Worm (Caenorhabditis elegans): ENCODE results near the gene cha-1.

The cha-1 gene

DNA sequence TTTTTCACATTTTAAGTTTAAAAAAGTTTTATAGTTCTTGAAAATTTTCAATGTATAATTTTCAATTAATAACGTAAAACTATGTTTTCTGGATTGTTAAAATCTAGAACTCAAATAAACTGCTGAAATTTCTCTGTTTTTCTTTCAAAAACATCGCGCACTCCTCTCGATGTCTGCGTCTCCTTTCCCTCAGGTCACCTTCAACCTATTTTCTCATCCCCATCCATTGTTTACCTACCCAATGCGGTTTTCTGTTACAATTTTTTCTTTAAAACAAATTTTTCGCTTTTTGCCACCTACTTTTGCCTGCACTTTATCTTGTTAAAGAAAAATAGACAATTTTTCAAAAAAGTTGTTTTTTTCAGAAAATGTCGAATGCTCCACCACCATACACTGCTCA is 8.8 kb upstream of the cha-1 start, which contains the start of gene ZC416.2:
Gene ZC416.2, plus strand, starts transcription at position 366 of the 400 bp plus-strand sequence.
- TF ChIP-seq elt-3 (tag; optimal IDR thresholded peaks at IDR 0.05) (no peak), unc-62 (GFP tag; optimal IDR thresholded peaks at IDR 0.05) (no peak), hlh-1 (tag; optimal IDR thresholded peaks at IDR 0.05) (no peak), lsy-2 (tag; optimal IDR thresholded peaks at IDR 0.05) (no peak), lin-32 (GFP tag; optimal IDR thresholded peaks at IDR 0.05) (no peak), nhr-76 (tag; optimal IDR thresholded peaks at IDR 0.05) (no peak), mls-2 (tag; optimal IDR thresholded peaks at IDR 0.05) (no peak), nhr-12 (tag; optimal IDR thresholded peaks at IDR 0.05) (no peak), bed-3 (GFP tag; optimal IDR thresholded peaks at IDR 0.05) (no peak), pha-4 (tag; optimal IDR thresholded peaks at IDR 0.05) (no peak), snpc-4 (tag; optimal IDR thresholded peaks at IDR 0.05) (no peak), tbx-8 (GFP tag; optimal IDR thresholded peaks at IDR 0.05) (no peak), nhr-2 (tag; optimal IDR thresholded peaks at IDR 0.05) (no peak)

DNA sequence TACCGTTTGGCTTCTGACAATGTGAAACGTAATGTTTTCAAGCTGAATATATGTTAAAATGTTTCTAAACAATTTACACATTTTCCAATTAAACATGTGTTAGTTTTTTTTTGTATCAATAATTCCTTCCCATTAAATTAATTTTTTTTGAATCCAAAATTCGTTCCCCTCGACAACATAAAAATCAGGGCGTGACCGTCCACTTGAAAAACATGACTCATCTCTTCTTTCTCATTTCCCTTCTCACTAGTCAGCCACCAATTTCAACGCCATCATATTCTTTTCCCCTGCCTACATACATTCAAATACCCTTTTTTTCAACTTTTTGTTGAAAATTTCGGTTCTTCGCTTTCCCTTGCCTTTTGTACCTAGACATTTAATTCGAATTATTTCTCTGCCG is 8.0 kb upstream of the cha-1 start:
- TF ChIP-seq mls-2 (tag; optimal IDR thresholded peaks at IDR 0.05) (no peak), sptf-1 (tag; optimal IDR thresholded peaks at IDR 0.05) (no peak), snpc-4 (tag; optimal IDR thresholded peaks at IDR 0.05) (no peak), cnd-1 (tag; optimal IDR thresholded peaks at IDR 0.05) (no peak)

DNA sequence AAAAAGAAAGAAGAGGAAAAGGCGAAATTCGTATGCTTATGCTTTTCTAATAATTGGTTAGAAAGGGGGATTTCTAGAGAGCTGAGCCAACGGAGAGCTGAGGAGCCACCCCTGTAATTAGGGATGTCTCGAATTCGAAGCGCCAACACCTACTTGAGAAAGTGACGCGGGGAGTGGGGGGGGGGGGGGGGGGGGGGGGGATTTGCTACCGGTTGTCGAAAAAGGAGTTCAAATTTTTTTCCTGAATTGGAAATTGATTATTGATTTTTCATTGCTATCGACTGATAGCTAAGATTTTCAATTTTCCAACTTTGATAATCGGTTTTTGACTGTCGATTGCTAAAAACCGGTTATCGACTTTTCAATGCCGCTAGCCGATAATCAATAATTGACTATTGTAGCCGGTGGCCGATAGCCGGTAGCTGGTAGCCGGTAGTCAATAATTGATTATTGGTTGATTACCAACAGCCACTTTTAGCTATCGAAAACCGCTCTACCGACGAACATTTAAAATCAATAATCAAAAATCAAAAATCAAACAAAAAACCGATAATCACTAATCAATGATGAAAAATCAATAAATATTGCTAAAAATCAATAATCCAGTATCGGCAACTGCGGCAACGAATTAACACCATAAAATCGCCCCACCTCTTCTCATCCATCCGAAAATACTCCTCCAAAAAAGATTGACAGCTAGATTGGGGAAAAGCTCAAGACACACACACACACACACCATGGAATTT is 4.6 kb upstream of the cha-1 start:
- TF ChIP-seq nhr-2 (tag; optimal IDR thresholded peaks at IDR 0.05) (no peak), tbx-8 (GFP tag; optimal IDR thresholded peaks at IDR 0.05) (no peak)

DNA sequence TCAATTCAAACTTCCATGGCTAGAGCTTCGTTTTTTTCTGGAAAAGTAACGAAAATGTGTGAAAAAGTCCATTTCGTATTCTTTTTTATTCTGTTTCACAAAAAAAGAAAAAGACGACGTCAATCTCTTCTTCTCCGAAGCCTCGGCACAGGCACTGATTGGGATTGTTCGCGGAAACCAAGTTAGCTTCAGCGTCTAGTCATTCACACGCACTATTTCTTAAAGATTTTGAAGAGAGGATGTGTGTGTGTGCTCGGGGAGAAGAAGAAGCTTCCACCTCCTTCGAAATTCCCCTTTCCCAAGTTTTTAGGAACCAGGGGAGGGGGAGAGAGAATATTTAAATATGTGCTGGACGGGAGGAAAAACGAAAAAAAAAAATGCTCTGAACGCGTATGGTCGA is 1.9 kb upstream of the cha-1 start:
- no peak for TF ChIP-seq ceh-39 (tag; optimal IDR thresholded peaks at IDR 0.05)
- peak; percentile 93 for TF ChIP-seq ces-1 (GFP tag; optimal IDR thresholded peaks at IDR 0.05)

DNA sequence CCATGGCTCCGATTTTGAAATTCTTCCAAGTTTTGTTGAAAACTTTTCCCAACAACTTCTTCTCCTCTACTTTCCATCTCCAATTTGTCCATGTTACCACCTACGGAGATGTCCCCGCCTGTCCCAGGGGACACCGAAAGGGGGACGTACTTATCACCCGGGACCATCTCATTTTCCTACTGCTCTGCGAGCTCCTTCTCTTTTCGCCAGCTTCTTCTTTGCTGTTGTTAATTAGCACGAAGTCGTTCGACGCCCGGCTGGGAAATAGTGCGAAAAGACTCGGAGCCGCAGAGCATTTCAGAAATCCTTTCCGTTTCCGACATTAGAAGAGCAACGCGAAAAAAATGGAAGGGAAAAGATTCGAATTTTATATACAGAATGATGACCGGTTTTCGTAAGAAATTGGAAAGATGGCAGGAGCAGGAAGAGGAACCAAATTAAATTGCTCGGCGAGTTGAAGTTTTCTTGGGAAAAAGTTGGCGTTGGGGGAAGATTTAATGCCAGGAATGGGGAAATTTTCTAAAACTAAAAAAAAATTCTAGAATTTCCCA is 2.6 kb downstream of the cha-1 start:
- no peak for TF ChIP-seq snpc-4 (tag; optimal IDR thresholded peaks at IDR 0.05)
- TF ChIP-seq tbx-8 (GFP tag; optimal IDR thresholded peaks at IDR 0.05), result no peak
- TF ChIP-seq zip-8 (tag; optimal IDR thresholded peaks at IDR 0.05), result no peak
- peak; percentile 63 for TF ChIP-seq ces-1 (GFP tag; optimal IDR thresholded peaks at IDR 0.05)
- no peak for TF ChIP-seq ceh-39 (tag; optimal IDR thresholded peaks at IDR 0.05)
- no peak for TF ChIP-seq nhr-76 (tag; optimal IDR thresholded peaks at IDR 0.05)
- no peak for TF ChIP-seq mls-2 (tag; optimal IDR thresholded peaks at IDR 0.05)
- TF ChIP-seq nhr-12 (tag; optimal IDR thresholded peaks at IDR 0.05), result no peak
- no peak for TF ChIP-seq sem-2 (GFP tag; optimal IDR thresholded peaks at IDR 0.05)

DNA sequence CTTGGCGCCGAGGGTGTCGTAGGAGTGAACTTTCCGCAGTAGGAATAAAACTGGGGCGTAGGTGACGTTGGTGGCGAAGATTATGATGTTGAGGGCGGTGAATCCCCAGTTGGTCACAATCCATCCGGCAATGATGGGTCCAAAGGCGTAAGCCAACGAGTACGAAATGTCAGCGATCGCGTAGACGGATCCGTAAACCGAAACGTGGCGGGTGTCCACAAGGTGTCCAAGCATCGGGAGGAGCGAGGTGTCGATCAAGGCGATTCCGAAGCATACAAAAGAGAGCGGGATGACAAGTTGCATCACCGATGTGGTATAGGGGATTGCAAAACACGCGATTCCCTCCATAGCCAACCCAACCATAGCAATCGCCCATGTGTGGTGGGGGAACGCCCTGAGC is 5.8 kb downstream of the cha-1 start:
- TF ChIP-seq mep-1 (tag; optimal IDR thresholded peaks at IDR 0.05), result no peak
- no peak for TF ChIP-seq snpc-4 (tag; optimal IDR thresholded peaks at IDR 0.05)
- TF ChIP-seq elt-1 (tag; optimal IDR thresholded peaks at IDR 0.05; ENCODE audit: borderline replicate concordance, insufficient read depth), result no peak
- TF ChIP-seq cnd-1 (tag; optimal IDR thresholded peaks at IDR 0.05), result no peak
- TF ChIP-seq M03D4.4 (tag; optimal IDR thresholded peaks at IDR 0.05), result no peak
- no peak for TF ChIP-seq drap-1 (GFP tag; optimal IDR thresholded peaks at IDR 0.05)

- TF ChIP-seq lin-13 (tag; optimal IDR thresholded peaks at IDR 0.05) (no peak), mab-5 (tag; optimal IDR thresholded peaks at IDR 0.05) (no peak), nhr-237 (tag; optimal IDR thresholded peaks at IDR 0.05) (no peak), flh-1 (GFP tag; optimal IDR thresholded peaks at IDR 0.05) (no peak), unc-39 (tag; optimal IDR thresholded peaks at IDR 0.05) (no peak), unc-120 (tag; optimal IDR thresholded peaks at IDR 0.05; ENCODE audit: poor library complexity, severe bottlenecking) (no peak), drap-1 (GFP tag; optimal IDR thresholded peaks at IDR 0.05) (no peak), M03D4.4 (tag; optimal IDR thresholded peaks at IDR 0.05) (no peak), pha-4 (tag; optimal IDR thresholded peaks at IDR 0.05) (no peak), snpc-4 (tag; optimal IDR thresholded peaks at IDR 0.05) (no peak), bed-3 (GFP tag; optimal IDR thresholded peaks at IDR 0.05) (no peak), lsy-2 (tag; optimal IDR thresholded peaks at IDR 0.05) (no peak)
Measured at ce11 chrIV:3613022-3613605, 11.4 kb downstream of the cha-1 start, which contains the start of gene ltah-1.2. TSS of gene ltah-1.2 (minus strand) at chrIV:3613072.
